Fruit fly (Drosophila melanogaster) S2 (cell line): ENCODE results near the gene Noc1.

ENCODE experiments used
- CG8478 ChIP-seq: fragments of >200 bp; optimal IDR thresholded peaks from 2 replicates; lab custom pipeline; 2018
- CTCF ChIP-seq, 2 experiments: fragments of >200 bp; optimal IDR thresholded peaks; 2 replicates each; lab custom pipeline; 2018

Gene Noc1

dm6 chr3L:11096195-11096908 lies 21.8 kb downstream of the Noc1 start, which contains the start of the genes CG46439, Iyd and CG33947:
Gene CG46439, minus strand, starts transcription at chr3L:11096245.
Gene Iyd, minus strand, starts transcription at chr3L:11096245.
Gene CG33947, plus strand, starts transcription at chr3L:11096496.
- TF ChIP-seq CG8478 (no peak), CTCF (optimal IDR thresholded peaks at IDR 0.05; lab: Kevin White, UChicago) (no peak)

DNA sequence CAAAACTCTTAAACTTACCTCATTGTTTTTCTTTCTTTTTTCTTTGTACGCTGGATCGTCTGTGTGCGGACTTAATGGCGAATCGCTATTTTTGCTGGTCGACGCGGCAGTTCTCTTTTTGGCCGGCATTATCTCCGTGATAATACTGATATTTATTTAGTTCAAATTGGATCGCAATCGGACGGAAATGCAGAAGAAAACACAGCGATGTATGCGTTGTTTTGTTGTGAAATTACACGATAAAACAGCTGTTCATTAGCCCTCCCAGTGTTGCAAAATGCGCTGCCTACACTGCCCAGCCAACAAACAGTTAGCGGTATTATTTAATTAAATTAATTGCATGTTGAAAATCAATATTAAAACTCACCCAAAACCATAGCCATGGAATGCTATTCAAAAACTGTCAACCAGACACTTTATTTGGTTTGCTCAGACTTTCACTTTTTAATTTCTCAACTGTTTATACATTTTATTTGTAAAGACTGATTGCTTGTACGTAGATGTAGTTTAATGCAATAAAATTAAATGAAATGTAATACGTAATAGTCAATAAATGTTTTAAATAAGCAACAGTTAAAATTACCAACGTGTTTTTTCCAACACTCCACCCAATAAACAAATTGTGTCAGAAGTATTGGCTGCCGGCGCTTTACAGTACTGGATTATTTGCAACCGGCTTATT lies 23.6 kb downstream of the Noc1 start, which contains the start of the genes Irbp18 and APP-BP1:
Irbp18 (minus strand) TSS at position 205 of the 682 bp plus-strand sequence.
APP-BP1 (plus strand) TSS at position 431 of the 682 bp plus-strand sequence.
- TF ChIP-seq CG8478 (no peak), CTCF (optimal IDR thresholded peaks at IDR 0.05; lab: Kevin White, UChicago) (no peak)

DNA sequence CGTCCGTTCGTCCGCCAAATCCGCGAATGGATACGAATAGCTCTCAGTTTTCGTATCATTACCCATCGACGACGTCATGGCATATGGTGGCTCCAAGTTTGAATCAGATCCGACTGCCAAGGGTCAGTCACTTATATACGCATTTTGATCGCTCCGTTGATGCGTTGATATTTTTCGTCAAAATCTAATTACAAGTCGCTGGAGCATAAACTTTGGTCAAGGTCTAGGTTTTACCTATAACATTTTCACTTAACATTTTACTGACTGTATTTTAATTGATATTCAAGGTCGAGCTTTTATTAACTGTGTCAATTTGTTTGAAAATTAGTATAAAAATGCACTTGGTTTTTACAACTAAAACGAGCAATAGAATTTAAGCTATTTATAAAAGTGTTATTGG lies 27.0 kb downstream of the Noc1 start, which contains the start of gene Elo68beta:
Elo68beta (minus strand) TSS at position 101 of the 400 bp plus-strand sequence.
- TF ChIP-seq CTCF (optimal IDR thresholded peaks at IDR 0.05; lab: Kevin White, UChicago) = no peak

dm6 chr3L:11102930-11103329 lies 28.4 kb downstream of the Noc1 start, which contains the start of gene Elo68alpha:
Gene Elo68alpha, minus strand, starts transcription at chr3L:11103030.
- TF ChIP-seq CG8478 (no peak), CTCF (optimal IDR thresholded peaks at IDR 0.05; lab: Kevin White, UChicago) (no peak)

dm6 chr3L:11103773-11104172 lies 29.2 kb downstream of the Noc1 start, which contains the start of gene CG32071:
Gene CG32071, minus strand, starts transcription at chr3L:11103873.
- TF ChIP-seq CG8478 (no peak), CTCF (optimal IDR thresholded peaks at IDR 0.05; lab: Kevin White, UChicago) (no peak)

dm6 chr3L:11107432-11107831 lies 32.9 kb downstream of the Noc1 start, which contains the start of gene CG32073:
Gene CG32073, minus strand, starts transcription at chr3L:11107582.
- no peak for TF ChIP-seq CTCF (optimal IDR thresholded peaks at IDR 0.05; lab: Kevin White, UChicago)
- no peak for TF ChIP-seq CG8478

DNA sequence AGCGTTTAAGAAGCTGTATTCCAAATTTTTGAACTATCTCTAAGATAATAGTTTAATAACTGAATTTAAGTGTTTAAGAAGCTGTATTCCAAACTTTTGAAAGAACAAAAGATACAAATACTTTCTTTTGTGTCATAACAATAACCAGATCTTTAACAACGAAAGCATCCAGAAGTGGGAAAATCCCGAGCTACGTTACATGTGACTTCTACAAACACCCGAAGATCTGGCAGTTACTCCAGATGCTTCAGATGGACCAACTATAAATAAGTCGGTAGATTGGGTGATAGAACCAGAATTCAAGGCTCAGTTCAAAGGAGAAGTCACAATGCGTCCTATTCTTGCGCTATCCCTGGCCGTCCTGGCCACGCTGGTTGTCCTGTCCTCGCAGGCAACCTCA lies 33.4 kb downstream of the Noc1 start, which contains the start of gene CG12522:
CG12522 (plus strand) TSS at position 301 of the 400 bp plus-strand sequence.
- TF ChIP-seq CG8478 (no peak), CTCF (optimal IDR thresholded peaks at IDR 0.05; lab: Kevin White, UChicago) (no peak)

DNA sequence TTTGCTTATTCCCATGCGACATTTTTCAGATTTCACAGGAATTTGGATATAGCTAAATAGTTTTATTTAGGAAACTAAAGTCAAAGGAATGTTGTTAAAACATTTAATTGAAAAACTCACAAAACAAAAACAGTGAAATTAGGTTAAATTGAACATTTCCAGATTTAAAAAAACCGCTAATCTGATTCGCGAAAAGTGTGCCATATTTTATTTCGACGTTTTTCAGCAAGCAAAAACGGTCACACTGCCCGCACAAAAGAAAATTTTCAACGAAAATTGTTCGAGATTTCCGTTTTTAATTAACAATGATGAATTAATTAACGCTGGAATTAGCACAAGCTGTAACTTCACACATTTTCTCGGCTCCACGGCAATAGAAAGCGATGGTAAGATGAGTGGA lies 34.9 kb downstream of the Noc1 start, which contains the start of the genes CG34012 and emei:
CG34012 (minus strand) TSS at position 52 of the 400 bp plus-strand sequence.
emei (plus strand) TSS at position 237 of the 400 bp plus-strand sequence.
- TF ChIP-seq CTCF (optimal IDR thresholded peaks at IDR 0.05; lab: Kevin White, UChicago) (no peak), CG8478 (no peak)

DNA sequence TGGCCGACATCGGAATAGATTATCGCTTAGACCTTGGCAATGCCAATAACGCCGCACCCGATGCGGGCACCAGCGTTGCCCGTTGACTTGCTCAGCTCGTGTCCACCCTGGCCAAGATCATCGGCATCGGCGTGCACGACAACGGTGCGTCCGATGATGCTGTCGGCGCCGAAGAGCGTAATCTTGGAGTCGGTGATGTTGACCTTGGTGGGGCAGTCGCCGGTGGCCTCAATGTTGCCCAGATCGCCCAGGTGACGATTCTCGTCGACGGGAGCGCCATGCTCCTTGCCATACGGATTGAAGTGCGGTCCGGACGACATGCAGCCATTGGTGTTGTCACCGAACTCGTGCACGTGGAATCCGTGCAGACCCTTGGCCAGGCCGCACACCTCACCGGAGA lies 37.9 kb downstream of the Noc1 start:
- TF ChIP-seq CTCF (optimal IDR thresholded peaks at IDR 0.05; lab: Kevin White, UChicago) (no peak), CG8478 (no peak)

dm6 chr3L:11113198-11114197 lies 38.9 kb downstream of the Noc1 start, which contains the start of gene Sod1:
Gene Sod1, minus strand, starts transcription at chr3L:11113740.
- no peak for TF ChIP-seq CTCF (optimal IDR thresholded peaks at IDR 0.05; lab: Kevin White, UChicago)

DNA sequence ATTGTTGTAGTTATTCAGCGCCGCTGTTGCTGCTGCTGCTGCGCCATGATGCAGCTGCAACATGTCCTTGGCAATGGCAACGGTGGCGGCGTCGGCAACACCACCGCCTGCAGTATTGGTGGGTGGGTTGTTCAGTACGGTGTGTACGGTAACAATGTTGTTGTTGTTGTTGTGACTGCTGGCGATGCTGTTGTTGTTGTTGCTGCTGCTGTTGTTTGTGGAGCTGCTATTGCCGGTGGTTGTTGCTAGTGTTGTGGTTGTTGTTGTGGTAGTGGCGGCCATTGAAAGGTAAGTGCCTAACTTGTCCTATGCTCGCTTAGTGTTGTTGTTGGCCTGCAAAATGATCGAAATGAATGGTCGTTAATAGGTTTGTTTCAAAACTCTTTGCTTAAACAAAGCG lies 43.2 kb downstream of the Noc1 start:
- no peak for TF ChIP-seq CG8478
- TF ChIP-seq CTCF (optimal IDR thresholded peaks at IDR 0.05; lab: Kevin White, UChicago) = no peak

- TF ChIP-seq CTCF (optimal IDR thresholded peaks at IDR 0.05; lab: Kevin White, UChicago) (no peak), CG8478 (no peak)
Measured at dm6 chr3L:11118627-11119395, 44.2 kb downstream of the Noc1 start.

DNA sequence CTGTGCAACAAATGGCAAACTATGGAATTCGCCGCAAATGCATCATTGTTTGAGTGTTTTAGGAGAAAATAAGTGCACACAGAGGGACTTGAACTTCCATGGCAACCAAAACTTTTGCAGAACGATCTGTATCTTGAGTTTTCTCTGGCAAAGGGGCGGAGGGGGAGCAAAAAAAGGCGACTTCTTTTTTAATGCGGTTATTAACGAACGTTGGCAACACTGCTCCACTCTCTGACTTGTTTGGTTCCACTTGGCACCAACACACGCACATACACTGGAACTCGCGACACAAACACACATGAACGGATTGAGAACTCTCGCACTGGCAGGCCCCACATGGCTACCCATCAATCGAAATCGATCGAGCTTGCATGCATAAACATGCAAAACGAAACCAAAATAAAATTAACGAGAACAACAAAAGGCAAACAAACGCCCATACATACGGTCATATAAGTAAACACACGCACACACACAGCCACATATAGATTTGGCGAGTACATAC lies 44.9 kb downstream of the Noc1 start:
- no peak for TF ChIP-seq CG8478
- no peak for TF ChIP-seq CTCF (optimal IDR thresholded peaks at IDR 0.05; lab: Kevin White, UChicago)
